Fruit fly (Drosophila melanogaster) whole organism: ENCODE measurements around the gene PolrMT.

Experiments used
- CG8478 ChIP-seq: fragments of >200 bp; optimal IDR thresholded peaks from 2 replicates; lab custom pipeline; 2018; ENCODE audit warnings: inconsistent platforms
- Dll ChIP-seq: fragments of >200 bp; optimal IDR thresholded peaks from 2 replicates; lab custom pipeline; 2017
- EcR ChIP-seq, 2 experiments: fragments of >200 bp; optimal IDR thresholded peaks; 2 replicates each; lab custom pipeline; 2017; ENCODE audit warnings: missing biosample characterization in 2 of 2, missing genetic modification characterization in 2 of 2, missing genetic modification reagents in 2 of 2
- pan ChIP-seq: fragments of >200 bp; optimal IDR thresholded peaks from 2 replicates; lab custom pipeline; 2017
- psq ChIP-seq: fragments of >200 bp; optimal IDR thresholded peaks from 2 replicates; lab custom pipeline; 2017
- usp ChIP-seq: fragments of >200 bp; optimal IDR thresholded peaks from 2 replicates; lab custom pipeline; 2017; ENCODE audit warnings: missing biosample characterization, missing genetic modification characterization, mixed read lengths

PolrMT gene

DNA sequence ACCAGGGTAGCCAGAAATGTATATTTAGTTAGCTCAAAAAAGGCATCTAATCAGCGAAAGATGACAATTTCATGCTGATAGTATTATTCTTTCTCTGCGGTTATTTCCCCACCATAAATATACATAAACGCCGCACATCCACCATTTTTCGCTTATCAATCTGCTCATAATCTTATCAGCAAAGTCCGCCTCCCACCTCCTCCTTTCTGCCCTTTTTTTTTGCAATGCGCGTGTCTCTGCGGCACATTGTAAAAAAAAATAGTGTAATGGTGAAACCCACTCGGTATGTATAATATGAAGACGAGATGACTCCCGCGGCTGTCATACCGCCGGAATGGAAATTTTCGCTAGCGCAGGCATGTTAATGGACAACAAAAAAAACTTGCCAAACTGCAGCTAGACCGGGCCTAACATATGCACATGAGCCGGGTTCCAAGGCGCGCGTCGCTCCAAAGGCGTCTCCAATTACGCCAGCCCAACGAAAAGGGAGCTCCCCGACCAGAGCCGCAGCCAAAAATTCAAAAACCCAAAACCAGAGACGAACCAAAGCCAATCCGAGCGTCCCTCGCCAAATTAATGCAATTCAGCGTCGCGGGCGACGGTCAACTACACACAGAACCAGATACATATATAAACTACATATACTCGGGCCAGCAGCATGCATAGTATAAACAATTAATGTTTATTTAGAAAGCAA lies 12.2 kb upstream of the PolrMT start:
- TF ChIP-seq EcR (GFP tag; optimal IDR thresholded peaks at IDR 0.05; lab: Kevin White, UChicago) (no peak), CG8478 (lab: Kevin White, UChicago) (no peak), Dll (no peak), usp (GFP tag; lab: Kevin White, UChicago) (no peak), pan (lab: Kevin White, UChicago) (no peak), psq (lab: Kevin White, UChicago) (no peak)

DNA sequence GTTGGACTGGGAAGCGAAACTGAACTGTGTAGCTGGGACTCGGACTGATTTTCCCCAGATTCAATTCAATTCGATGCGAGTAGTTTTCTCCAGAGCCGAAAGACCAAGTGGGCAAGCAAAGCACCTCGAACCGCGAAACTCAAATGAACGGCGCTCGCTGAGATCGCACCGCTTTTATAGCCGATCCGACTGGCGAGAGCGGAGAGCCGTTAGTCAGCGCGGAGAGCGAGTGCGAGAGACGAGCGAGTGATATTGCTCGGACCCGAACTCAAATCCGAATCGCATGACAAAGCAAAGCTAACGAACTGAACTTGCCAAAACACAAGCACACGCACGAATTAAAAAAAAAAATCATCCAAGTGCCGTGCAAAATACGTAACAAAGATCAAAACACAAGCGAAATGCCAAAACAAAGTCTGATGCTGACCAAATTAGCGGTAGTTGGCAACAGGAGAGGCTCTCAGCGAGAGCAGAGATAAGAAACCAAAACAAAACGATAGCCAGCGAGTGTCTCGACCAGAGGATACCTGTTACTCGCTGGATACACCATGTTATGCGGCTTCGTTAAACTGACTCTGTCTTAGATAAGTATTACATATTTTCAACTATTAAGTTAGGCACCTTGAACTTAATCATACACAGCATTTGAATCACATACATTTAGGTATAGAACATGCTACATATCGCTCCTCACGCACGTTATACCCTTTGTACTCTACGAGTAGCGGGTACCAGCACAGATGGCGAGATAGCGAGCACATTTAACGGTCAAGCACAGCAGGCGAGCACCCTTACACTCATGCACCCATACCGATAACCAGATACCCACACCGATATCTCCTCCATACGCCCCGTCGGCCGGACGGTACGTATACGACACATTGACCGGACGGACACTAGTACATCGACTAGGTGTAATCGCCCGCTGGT lies 11.0 kb upstream of the PolrMT start:
- peak; percentile 96 for TF ChIP-seq pan (lab: Kevin White, UChicago)
- TF ChIP-seq CG8478 (lab: Kevin White, UChicago): no peak
- TF ChIP-seq psq (lab: Kevin White, UChicago): no peak
- TF ChIP-seq EcR (GFP tag; optimal IDR thresholded peaks at IDR 0.05; lab: Kevin White, UChicago): peak in 1 of 2 experiments; percentile 23
- peak; percentile 93 for TF ChIP-seq Dll
- TF ChIP-seq usp (GFP tag; lab: Kevin White, UChicago): no peak

DNA sequence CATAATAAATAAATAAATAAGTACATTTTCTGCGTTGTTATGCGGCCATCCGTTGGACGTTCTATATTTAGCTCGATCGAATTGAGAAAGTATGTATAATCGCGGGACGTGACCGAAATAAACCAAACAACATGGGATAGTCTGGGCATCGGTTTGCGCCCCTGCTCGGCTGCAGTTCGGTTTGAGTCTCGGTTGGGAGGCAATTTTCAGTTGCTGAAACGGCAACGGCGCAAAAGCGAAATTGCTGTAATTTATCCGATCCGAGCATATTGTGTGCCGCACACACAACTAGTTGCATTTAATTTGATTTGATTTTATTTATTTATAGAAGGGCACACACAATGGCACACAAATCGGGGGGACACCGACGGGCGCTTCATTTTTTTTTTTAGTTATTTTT lies 10.0 kb upstream of the PolrMT start:
- TF ChIP-seq usp (GFP tag; lab: Kevin White, UChicago): no peak
- TF ChIP-seq pan (lab: Kevin White, UChicago): no peak
- no peak for TF ChIP-seq CG8478 (lab: Kevin White, UChicago)
- no peak for TF ChIP-seq psq (lab: Kevin White, UChicago)
- no peak for TF ChIP-seq Dll
- TF ChIP-seq EcR (GFP tag; optimal IDR thresholded peaks at IDR 0.05; lab: Kevin White, UChicago): no peak

DNA sequence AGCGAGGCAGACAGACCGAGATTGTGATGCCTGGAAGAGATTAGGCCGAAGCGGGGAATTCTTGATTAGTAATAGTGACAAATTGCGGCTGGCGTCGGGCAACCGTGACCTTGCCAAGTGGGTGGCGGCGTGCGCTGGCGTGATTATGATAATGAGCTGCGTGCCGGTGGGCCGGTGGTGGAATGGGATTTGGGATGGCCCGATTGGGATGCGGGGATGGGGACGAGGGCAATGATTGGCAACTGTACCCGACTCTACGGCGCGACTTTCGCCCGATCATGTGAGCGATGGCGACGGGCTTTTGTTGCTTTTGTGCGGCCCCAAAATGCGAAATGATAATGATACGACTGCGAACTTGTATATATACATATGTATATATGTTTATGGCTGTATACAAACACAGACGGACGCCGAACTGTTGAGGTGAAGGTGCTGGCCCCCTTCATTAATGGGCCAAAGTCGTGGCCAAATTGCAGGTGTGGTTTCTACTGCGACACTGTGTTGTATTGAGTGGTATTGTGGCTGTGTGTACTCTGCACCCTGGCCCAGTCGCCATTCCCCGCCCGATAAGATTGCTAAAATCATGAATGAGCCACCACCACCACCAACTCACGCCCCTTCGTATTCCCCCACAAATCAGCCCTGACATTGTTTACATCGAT lies 8.6 kb upstream of the PolrMT start:
- TF ChIP-seq usp (GFP tag; lab: Kevin White, UChicago) (no peak), EcR (GFP tag; optimal IDR thresholded peaks at IDR 0.05; lab: Kevin White, UChicago) (no peak), pan (lab: Kevin White, UChicago) (no peak)

DNA sequence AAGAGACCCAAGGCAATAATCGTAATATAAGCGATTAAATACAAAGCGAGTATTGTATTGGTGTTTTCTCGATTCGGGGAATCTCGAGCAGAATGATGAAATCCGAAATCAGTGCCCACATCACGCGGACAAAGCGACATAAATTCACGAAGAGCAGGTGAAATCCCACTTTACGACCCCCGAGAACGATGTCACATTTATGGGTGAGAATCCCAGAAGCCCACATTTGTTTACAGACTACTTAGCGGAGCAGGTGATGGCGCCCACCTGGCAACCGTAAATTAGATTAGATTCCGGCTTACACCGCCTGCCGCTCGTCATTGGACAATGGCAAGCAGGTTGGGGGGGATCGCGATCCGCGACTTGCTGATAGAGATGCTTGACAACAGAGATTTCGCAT lies 6.1 kb upstream of the PolrMT start:
- TF ChIP-seq usp (GFP tag; lab: Kevin White, UChicago) (no peak), EcR (GFP tag; optimal IDR thresholded peaks at IDR 0.05; lab: Kevin White, UChicago) (no peak), Dll (no peak), CG8478 (lab: Kevin White, UChicago) (no peak), pan (lab: Kevin White, UChicago) (no peak)

DNA sequence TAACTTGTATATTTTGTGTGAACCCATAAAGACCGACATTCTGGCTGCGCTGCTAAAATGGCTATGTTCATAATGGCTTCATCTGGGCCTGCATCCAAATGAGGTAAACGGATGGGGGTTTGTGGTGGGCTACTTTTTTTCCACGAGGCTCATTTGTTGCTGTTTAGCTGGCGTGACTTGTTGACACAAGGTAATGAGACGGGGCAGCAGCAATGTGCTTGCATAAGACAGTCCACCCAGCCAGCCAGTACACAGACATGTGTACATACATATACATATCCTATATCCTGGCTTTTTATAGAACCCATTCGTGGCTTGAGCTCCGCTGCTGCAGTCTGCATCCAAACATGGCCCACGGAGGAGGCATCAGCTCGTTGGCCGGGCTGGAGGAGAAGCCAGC lies 4.5 kb upstream of the PolrMT start, which contains the start of gene CG14340:
CG14340 (plus strand) TSS at position 301 of the 400 bp plus-strand sequence.
- TF ChIP-seq EcR (GFP tag; optimal IDR thresholded peaks at IDR 0.05; lab: Kevin White, UChicago): no peak
- no peak for TF ChIP-seq pan (lab: Kevin White, UChicago)
- TF ChIP-seq psq (lab: Kevin White, UChicago): no peak
- no peak for TF ChIP-seq usp (GFP tag; lab: Kevin White, UChicago)
- no peak for TF ChIP-seq CG8478 (lab: Kevin White, UChicago)
- no peak for TF ChIP-seq Dll

DNA sequence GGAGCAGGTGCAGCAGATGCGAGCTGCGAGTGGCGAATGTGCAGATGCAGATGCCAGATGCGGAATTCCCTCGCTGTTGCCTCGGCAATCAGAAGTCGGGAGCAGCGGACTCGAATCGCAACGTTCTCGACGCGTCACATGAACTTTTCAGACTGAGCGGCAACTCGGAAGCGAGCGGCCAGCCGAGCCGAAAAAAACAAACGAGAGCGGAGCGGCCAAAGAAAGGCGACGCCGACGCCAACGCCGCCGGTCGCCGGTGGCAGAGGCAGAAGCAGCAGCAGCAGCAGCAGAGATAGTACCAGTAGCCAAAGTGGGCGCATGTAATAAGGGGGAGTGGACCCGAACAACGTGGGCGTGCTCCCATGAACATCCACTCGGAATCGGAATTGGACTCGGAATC lies 5.8 kb downstream of the PolrMT start, which contains the start of gene CG4629:
CG4629 (minus strand) TSS at position 156 of the 400 bp plus-strand sequence.
- TF ChIP-seq usp (GFP tag; lab: Kevin White, UChicago) (no peak), pan (lab: Kevin White, UChicago) (no peak), psq (lab: Kevin White, UChicago) (no peak), CG8478 (lab: Kevin White, UChicago) (no peak), EcR (GFP tag; optimal IDR thresholded peaks at IDR 0.05; lab: Kevin White, UChicago) (no peak), Dll (peak; percentile 23)

DNA sequence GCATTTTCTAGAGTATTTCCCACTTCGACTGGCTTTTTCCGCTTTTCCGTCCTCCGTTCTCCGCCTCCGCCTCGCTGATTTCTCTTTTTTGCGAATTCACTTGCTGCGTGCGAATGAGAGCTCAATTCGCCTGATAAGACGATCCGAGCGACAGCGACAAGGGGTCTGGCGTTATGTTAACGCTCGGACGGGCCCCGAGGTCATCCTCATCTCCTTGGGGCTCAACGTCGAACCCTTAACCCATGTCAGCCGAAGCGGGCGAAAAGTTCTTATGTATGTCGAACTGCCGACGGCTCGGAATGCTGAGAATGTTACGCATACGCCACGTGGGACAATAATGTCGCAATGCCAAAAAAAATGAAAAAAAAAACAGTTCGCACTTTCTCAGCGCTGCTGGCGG lies 12.7 kb downstream of the PolrMT start:
- TF ChIP-seq CG8478 (lab: Kevin White, UChicago) (no peak), pan (lab: Kevin White, UChicago) (no peak), Dll (no peak), EcR (GFP tag; optimal IDR thresholded peaks at IDR 0.05; lab: Kevin White, UChicago) (no peak), psq (lab: Kevin White, UChicago) (no peak), usp (GFP tag; lab: Kevin White, UChicago) (no peak)

DNA sequence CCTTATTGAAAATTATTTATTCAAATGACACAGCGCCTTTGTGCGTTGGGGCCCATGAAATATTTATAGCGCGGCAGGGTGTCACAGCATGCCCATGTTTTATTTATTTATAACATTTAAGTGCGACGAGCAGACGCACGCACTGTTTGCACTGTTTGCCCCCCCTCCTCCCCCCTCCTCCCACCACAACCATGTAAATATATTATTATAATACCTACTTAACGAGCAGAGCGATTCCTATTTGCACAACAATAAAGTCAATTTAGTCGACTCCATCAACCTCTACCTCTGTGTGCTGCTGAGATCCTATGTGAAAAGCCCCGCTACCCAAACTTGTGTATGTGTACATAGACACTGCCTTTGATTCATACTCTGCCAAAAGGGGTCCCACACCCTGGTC lies 13.4 kb downstream of the PolrMT start:
- TF ChIP-seq psq (lab: Kevin White, UChicago) (no peak), Dll (no peak), CG8478 (lab: Kevin White, UChicago) (no peak), pan (lab: Kevin White, UChicago) (no peak), EcR (GFP tag; optimal IDR thresholded peaks at IDR 0.05; lab: Kevin White, UChicago) (no peak)

DNA sequence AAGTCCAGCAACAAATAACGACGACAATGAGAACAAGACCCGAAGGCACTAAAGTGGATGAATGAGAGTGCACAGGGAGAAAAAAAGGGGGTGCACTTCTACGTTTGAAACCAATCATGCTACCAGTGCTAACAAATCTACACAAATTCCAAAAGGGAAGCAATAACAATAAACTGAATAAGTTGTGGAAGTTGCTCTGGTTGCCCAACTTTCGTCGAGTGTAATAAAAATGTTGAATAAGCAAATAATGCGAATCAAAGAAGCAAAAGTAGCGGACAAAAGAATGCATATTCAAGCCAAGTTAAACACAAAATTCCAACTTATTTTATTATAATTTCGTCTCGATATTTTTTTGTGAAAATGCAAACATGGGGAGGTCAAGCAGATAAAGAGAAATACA lies 16.5 kb downstream of the PolrMT start:
- TF ChIP-seq usp (GFP tag; lab: Kevin White, UChicago) (no peak), Dll (no peak), EcR (GFP tag; optimal IDR thresholded peaks at IDR 0.05; lab: Kevin White, UChicago) (no peak)

DNA sequence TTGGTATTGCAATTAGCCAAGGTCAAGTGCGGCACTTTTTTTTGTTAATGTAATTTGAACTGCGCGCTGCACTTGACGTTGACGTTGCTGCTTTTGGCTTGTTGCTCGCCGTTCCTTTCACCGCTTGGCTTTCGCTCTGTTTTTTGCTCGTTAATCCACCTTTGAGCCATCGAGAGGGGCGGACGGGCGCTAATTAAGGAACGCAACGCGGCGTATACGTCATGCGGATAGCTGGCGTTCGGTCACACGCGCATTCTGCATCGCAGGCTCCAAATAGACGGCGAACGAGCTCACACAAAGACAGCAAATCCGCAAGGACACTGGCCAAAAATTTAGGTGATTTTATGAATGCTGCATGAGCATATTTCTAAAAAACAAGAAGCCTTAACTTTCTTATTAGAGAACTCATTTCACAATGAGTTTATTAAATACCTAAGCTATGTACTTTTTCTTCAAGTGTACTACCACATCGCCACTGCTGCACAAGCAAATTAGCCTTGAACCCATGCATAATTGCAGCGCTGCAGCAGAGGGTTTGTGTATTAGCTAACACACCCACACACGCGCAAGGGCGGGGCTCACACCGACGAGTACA lies 21.8 kb downstream of the PolrMT start:
- TF ChIP-seq pan (lab: Kevin White, UChicago) (no peak), CG8478 (lab: Kevin White, UChicago) (no peak), usp (GFP tag; lab: Kevin White, UChicago) (no peak), psq (lab: Kevin White, UChicago) (no peak), Dll (no peak), EcR (GFP tag; optimal IDR thresholded peaks at IDR 0.05; lab: Kevin White, UChicago) (no peak)
